Fruit fly (Drosophila melanogaster) whole organism, embryonic: Measurements from ENCODE around the gene CG5790.

Source experiments
- Bgb ChIP-seq: fragments of 200-800 bp; sonication (Bioruptor generic); IDR thresholded peaks from 2 replicates; pipeline ENCODE4 v1.3.6; 2022; ENCODE audit warnings: missing biosample characterization, missing genetic modification characterization; ENCODE audit not compliant: partially characterized antibody
- BtbVII ChIP-seq: fragments of 200-800 bp; sonication (Bioruptor generic); optimal IDR thresholded peaks from 3 replicates; lab custom pipeline; 2017; ENCODE audit warnings: missing biosample characterization, mild to moderate bottlenecking, missing genetic modification characterization
- CG10321 ChIP-seq: fragments of 200-800 bp; sonication (Bioruptor generic); IDR thresholded peaks from 2 replicates; pipeline ENCODE4 v1.3.6; 2022; ENCODE audit warnings: missing biosample characterization, missing genetic modification characterization
- CG10431 ChIP-seq: fragments of 200-800 bp; sonication (Bioruptor generic); optimal IDR thresholded peaks from 3 replicates; lab custom pipeline; 2018; ENCODE audit warnings: missing biosample characterization, mild to moderate bottlenecking, missing genetic modification characterization
- CG10979 ChIP-seq: fragments of 200-800 bp; sonication (Bioruptor generic); optimal IDR thresholded peaks from 2 replicates; lab custom pipeline; 2018; ENCODE audit warnings: missing biosample characterization, mild to moderate bottlenecking, missing genetic modification characterization, moderate library complexity
- CG15073 ChIP-seq: fragments of 200-800 bp; sonication (Bioruptor generic); optimal IDR thresholded peaks from 2 replicates; lab custom pipeline; 2016; ENCODE audit warnings: missing biosample characterization, missing genetic modification characterization
- CG15601 ChIP-seq: fragments of 200-800 bp; sonication (Bioruptor generic); optimal IDR thresholded peaks from 3 replicates; lab custom pipeline; 2019; ENCODE audit warnings: missing biosample characterization, mild to moderate bottlenecking, missing genetic modification characterization, moderate library complexity
- CG17186 ChIP-seq: fragments of 200-800 bp; sonication (Bioruptor generic); optimal IDR thresholded peaks from 3 replicates; lab custom pipeline; 2017; ENCODE audit warnings: missing biosample characterization, missing genetic modification reagents, missing genetic modification characterization
- CG17385 ChIP-seq: fragments of 200-800 bp; sonication (Bioruptor generic); optimal IDR thresholded peaks from 3 replicates; lab custom pipeline; 2018; ENCODE audit warnings: missing biosample characterization, mild to moderate bottlenecking, missing genetic modification characterization
- CG17612 ChIP-seq: fragments of 200-800 bp; sonication (Bioruptor generic); IDR thresholded peaks from 2 replicates; pipeline ENCODE4 v1.3.6; 2022; ENCODE audit warnings: missing biosample characterization, missing genetic modification characterization
- CG2712 ChIP-seq: fragments of 200-800 bp; optimal IDR thresholded peaks from 3 replicates; lab custom pipeline; 2019; ENCODE audit warnings: missing biosample characterization, mild to moderate bottlenecking, missing genetic modification characterization, moderate library complexity
- CG3065 ChIP-seq: fragments of 200-800 bp; sonication (Bioruptor generic); optimal IDR thresholded peaks from 2 replicates; lab custom pipeline; 2016; ENCODE audit warnings: missing biosample characterization, missing genetic modification characterization
- CG33557 ChIP-seq: fragments of 200-800 bp; sonication (Bioruptor generic); optimal IDR thresholded peaks from 2 replicates; lab custom pipeline; 2019; ENCODE audit warnings: missing biosample characterization, mild to moderate bottlenecking, missing genetic modification characterization, moderate library complexity
- CG4360 ChIP-seq: fragments of 200-800 bp; sonication (Bioruptor generic); IDR thresholded peaks from 2 replicates; pipeline ENCODE4 v1.3.6; 2022; ENCODE audit warnings: missing biosample characterization, missing genetic modification characterization
- CG6272 ChIP-seq: fragments of 200-800 bp; sonication (Bioruptor generic); IDR thresholded peaks from 2 replicates; pipeline ENCODE4 v1.3.6; 2022; ENCODE audit warnings: missing biosample characterization, missing genetic modification characterization
- CG8924 ChIP-seq: fragments of 200-800 bp; optimal IDR thresholded peaks from 3 replicates; lab custom pipeline; 2019; ENCODE audit warnings: missing biosample characterization, mild to moderate bottlenecking, missing genetic modification characterization, moderate library complexity
- CHES-1-like ChIP-seq: fragments of 200-800 bp; sonication (Bioruptor generic); optimal IDR thresholded peaks from 2 replicates; lab custom pipeline; 2016; ENCODE audit warnings: missing biosample characterization, missing genetic modification characterization
- Dbx ChIP-seq: fragments of 200-800 bp; sonication (Bioruptor generic); IDR thresholded peaks from 3 replicates; pipeline ENCODE4 v1.3.6; 2022; ENCODE audit warnings: missing biosample characterization, missing genetic modification characterization
- Doc3 ChIP-seq: fragments of 200-800 bp; sonication (Bioruptor generic); IDR thresholded peaks from 3 replicates; pipeline ENCODE4 v1.3.6; 2022; ENCODE audit warnings: missing biosample characterization, missing genetic modification characterization; ENCODE audit not compliant: partially characterized antibody
- ERR ChIP-seq: fragments of 200-800 bp; sonication (Bioruptor generic); optimal IDR thresholded peaks from 2 replicates; lab custom pipeline; 2016; ENCODE audit warnings: missing biosample characterization, missing genetic modification characterization
- Fer2 ChIP-seq: fragments of 200-800 bp; sonication (Bioruptor generic); optimal IDR thresholded peaks from 2 replicates; lab custom pipeline; 2018; ENCODE audit warnings: missing biosample characterization, mild to moderate bottlenecking, missing genetic modification characterization, moderate library complexity
- Meics ChIP-seq: fragments of 200-800 bp; sonication (Bioruptor generic); optimal IDR thresholded peaks from 2 replicates; lab custom pipeline; 2017; ENCODE audit warnings: missing biosample characterization, mild to moderate bottlenecking, missing genetic modification characterization
- NFAT ChIP-seq: fragments of 200-800 bp; sonication (Bioruptor generic); IDR thresholded peaks from 2 replicates; pipeline ENCODE4 v1.3.6; 2022; ENCODE audit warnings: missing biosample characterization, missing genetic modification characterization
- Nf-YB ChIP-seq: fragments of 200-800 bp; sonication (Bioruptor generic); optimal IDR thresholded peaks from 3 replicates; lab custom pipeline; 2019; ENCODE audit warnings: missing biosample characterization, mild to moderate bottlenecking, missing genetic modification characterization, moderate library complexity
- Ptx1 ChIP-seq: fragments of 200-800 bp; sonication (Bioruptor generic); IDR thresholded peaks from 2 replicates; pipeline ENCODE4 v1.3.6; 2022; ENCODE audit warnings: missing biosample characterization, missing genetic modification characterization
- Stat92E ChIP-seq, 3 experiments: fragments of >200 bp in 2 of 3; fragments of 200-800 bp in 1 of 3; sonication (Bioruptor generic) in 1 of 3; optimal IDR thresholded peaks; 2 replicates each; lab custom pipeline; 2017 to 2019; ENCODE audit warnings: missing biosample characterization in 3 of 3, missing genetic modification characterization in 3 of 3, mild to moderate bottlenecking in 1 of 3, moderate library complexity in 1 of 3
- TFAM ChIP-seq: fragments of 200-800 bp; sonication (Bioruptor generic); optimal IDR thresholded peaks from 2 replicates; lab custom pipeline; 2017; ENCODE audit warnings: missing biosample characterization, missing genetic modification characterization, inconsistent platforms
- aop ChIP-seq: fragments of 200-800 bp; sonication (Bioruptor generic); IDR thresholded peaks from 2 replicates; pipeline ENCODE4 v1.3.6; 2022; ENCODE audit warnings: missing biosample characterization, missing genetic modification characterization
- bcd ChIP-seq: fragments of 200-800 bp; sonication (Bioruptor generic); optimal IDR thresholded peaks from 2 replicates; lab custom pipeline; 2017; ENCODE audit warnings: missing biosample characterization, mild to moderate bottlenecking, missing genetic modification characterization
- bigmax ChIP-seq: fragments of 200-800 bp; sonication (Bioruptor generic); optimal IDR thresholded peaks from 2 replicates; lab custom pipeline; 2018; ENCODE audit warnings: missing biosample characterization, mild to moderate bottlenecking, missing genetic modification characterization
- br ChIP-seq: fragments of >200 bp; optimal IDR thresholded peaks from 2 replicates; lab custom pipeline; 2017
- btn ChIP-seq: fragments of 200-800 bp; sonication (Bioruptor generic); optimal IDR thresholded peaks from 2 replicates; lab custom pipeline; 2016; ENCODE audit warnings: missing biosample characterization, missing genetic modification characterization
- chif ChIP-seq, 2 experiments: fragments of 200-800 bp; sonication (Bioruptor generic); optimal IDR thresholded peaks; 3 replicates each; lab custom pipeline; 2016; ENCODE audit warnings: missing biosample characterization in 2 of 2, missing genetic modification characterization in 2 of 2
- croc ChIP-seq: fragments of 200-800 bp; sonication (Bioruptor generic); conservative IDR thresholded peaks from 3 replicates; pipeline ENCODE4 v1.3.6; 2022; ENCODE audit warnings: missing biosample characterization, missing genetic modification characterization
- dati ChIP-seq: fragments of 200-800 bp; sonication (Bioruptor generic); IDR thresholded peaks from 2 replicates; pipeline ENCODE4 v1.3.6; 2022; ENCODE audit warnings: missing biosample characterization, missing genetic modification characterization
- en ChIP-seq: fragments of 200-800 bp; sonication (Bioruptor generic); optimal IDR thresholded peaks from 2 replicates; lab custom pipeline; 2016; ENCODE audit warnings: missing biosample characterization, missing genetic modification characterization
- fru ChIP-seq: fragments of >200 bp; optimal IDR thresholded peaks from 2 replicates; lab custom pipeline; 2017
- ftz-f1 ChIP-seq: fragments of 200-800 bp; sonication (Bioruptor generic); optimal IDR thresholded peaks from 2 replicates; lab custom pipeline; 2016; ENCODE audit warnings: missing biosample characterization, missing genetic modification characterization
- fu2 ChIP-seq: fragments of 200-800 bp; sonication (Bioruptor generic); optimal IDR thresholded peaks from 2 replicates; lab custom pipeline; 2016; ENCODE audit warnings: missing biosample characterization, missing genetic modification characterization
- ken ChIP-seq: fragments of 200-800 bp; sonication (Bioruptor generic); IDR thresholded peaks from 3 replicates; pipeline ENCODE4 v1.3.6; 2022; ENCODE audit warnings: missing biosample characterization, missing genetic modification characterization
- nerfin-1 ChIP-seq: fragments of 200-800 bp; sonication (Bioruptor generic); optimal IDR thresholded peaks from 3 replicates; lab custom pipeline; 2019; ENCODE audit warnings: missing biosample characterization, mild to moderate bottlenecking, missing genetic modification characterization, moderate library complexity
- pzg ChIP-seq: fragments of 200-800 bp; sonication (Bioruptor generic); optimal IDR thresholded peaks from 3 replicates; lab custom pipeline; 2018; ENCODE audit warnings: missing biosample characterization, mild to moderate bottlenecking, missing genetic modification characterization, moderate library complexity
- ro ChIP-seq: fragments of 200-800 bp; sonication (Bioruptor generic); IDR thresholded peaks from 2 replicates; pipeline ENCODE4 v1.3.6; 2022; ENCODE audit warnings: missing biosample characterization, missing genetic modification characterization
- run ChIP-seq: fragments of 200-800 bp; sonication (Bioruptor generic); optimal IDR thresholded peaks from 3 replicates; lab custom pipeline; 2018; ENCODE audit warnings: missing biosample characterization, mild to moderate bottlenecking, missing genetic modification characterization
- salm ChIP-seq: fragments of 200-800 bp; sonication (Bioruptor generic); optimal IDR thresholded peaks from 2 replicates; lab custom pipeline; 2018; ENCODE audit warnings: missing biosample characterization, mild to moderate bottlenecking, missing genetic modification characterization
- sens-2 ChIP-seq: fragments of 200-800 bp; sonication (Bioruptor generic); IDR thresholded peaks from 2 replicates; pipeline ENCODE4 v1.3.6; 2022; ENCODE audit warnings: missing biosample characterization, missing genetic modification characterization
- tgo ChIP-seq: fragments of 200-800 bp; sonication (Bioruptor generic); IDR thresholded peaks from 3 replicates; pipeline ENCODE4 v1.3.6; 2022; ENCODE audit warnings: missing biosample characterization, missing genetic modification characterization
- toy ChIP-seq: fragments of 200-800 bp; sonication (Bioruptor generic); IDR thresholded peaks from 2 replicates; pipeline ENCODE4 v1.3.6; 2022; ENCODE audit warnings: missing biosample characterization, missing genetic modification characterization
- trem ChIP-seq: fragments of 200-800 bp; optimal IDR thresholded peaks from 3 replicates; lab custom pipeline; 2019; ENCODE audit warnings: missing biosample characterization, mild to moderate bottlenecking, missing genetic modification characterization, moderate library complexity
- vnd ChIP-seq: fragments of 200-800 bp; sonication (Bioruptor generic); IDR thresholded peaks from 3 replicates; pipeline ENCODE4 v1.3.6; 2022; ENCODE audit warnings: missing biosample characterization, missing genetic modification characterization; ENCODE audit not compliant: partially characterized antibody
- zf30C ChIP-seq: fragments of 200-800 bp; sonication (Bioruptor generic); optimal IDR thresholded peaks from 3 replicates; lab custom pipeline; 2018; ENCODE audit warnings: missing biosample characterization, mild to moderate bottlenecking, missing genetic modification characterization
- zfh1 ChIP-seq: fragments of 200-800 bp; sonication (Bioruptor generic); IDR thresholded peaks from 3 replicates; pipeline ENCODE4 v1.3.6; 2022; ENCODE audit warnings: missing biosample characterization, missing genetic modification characterization

Gene CG5790

DNA sequence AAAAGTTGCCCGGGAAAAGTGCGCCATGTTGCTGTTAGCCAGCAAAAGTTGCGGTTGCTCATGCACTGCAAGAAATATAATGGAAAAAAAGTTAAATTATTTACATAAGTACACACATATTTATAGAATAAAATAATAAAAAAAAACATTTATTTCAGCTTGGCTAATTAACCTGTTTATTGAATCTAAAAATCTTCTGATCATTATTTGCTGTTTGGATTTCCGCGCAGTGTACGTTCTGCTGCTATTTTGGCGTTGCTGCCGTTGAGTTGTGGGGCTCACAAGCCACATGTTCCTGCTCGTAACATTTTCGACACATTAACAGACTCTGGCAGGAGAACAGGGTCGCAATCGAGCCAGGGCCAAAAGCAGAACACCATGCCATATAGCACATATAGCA, 15.8 kb downstream of the CG5790 start (continued):
- TF ChIP-seq ken (GFP tag; lab: Robert Waterston, UW) (peak; percentile 39; the same call in 1 of the 3 replicates), CHES-1-like (GFP tag; lab: Kevin White, UChicago) (no peak), Dbx (GFP tag; lab: Robert Waterston, UW) (no peak), zfh1 (peak; percentile 14; the same call in 1 of the 3 replicates), fu2 (GFP tag; lab: Kevin White, UChicago) (no peak), CG17186 (GFP tag; lab: Kevin White, UChicago) (no peak), br (no peak), CG10431 (no peak), Stat92E (GFP tag; optimal IDR thresholded peaks at IDR 0.05; lab: Kevin White, UChicago) (no peak), vnd (GFP tag; lab: Robert Waterston, UW) (no peak), CG10321 (GFP tag; lab: Robert Waterston, UW) (no peak), toy (GFP tag; lab: Robert Waterston, UW) (no peak), zf30C (GFP tag; lab: Kevin White, UChicago) (no peak), chif (GFP tag; optimal IDR thresholded peaks at IDR 0.05; lab: Kevin White, UChicago) (no peak), tgo (GFP tag; lab: Robert Waterston, UW) (no peak), Bgb (GFP tag; lab: Robert Waterston, UW) (no peak), Meics (GFP tag; lab: Kevin White, UChicago) (peak; percentile 54), CG17385 (GFP tag; lab: Kevin White, UChicago) (peak; percentile 52), CG6272 (GFP tag; lab: Robert Waterston, UW) (0 out of 2 replicates have a peak, but pooled peaks have one; percentile 19), NFAT (no peak), CG3065 (GFP tag; lab: Kevin White, UChicago) (no peak), dati (GFP tag; lab: Robert Waterston, UW) (no peak), ERR (no peak), nerfin-1 (tag; lab: Kevin White, UChicago) (peak; percentile 50), ro (GFP tag; lab: Robert Waterston, UW) (no peak), CG17612 (GFP tag; lab: Robert Waterston, UW) (0 out of 2 replicates have a peak, but pooled peaks have one; percentile 6), bigmax (no peak), BtbVII (no peak), Fer2 (no peak), trem (tag; lab: Kevin White, UChicago) (peak; percentile 44), pzg (no peak), bcd (GFP tag; lab: Kevin White, UChicago) (peak; percentile 37), aop (GFP tag; lab: Robert Waterston, UW) (no peak), Ptx1 (GFP tag; lab: Robert Waterston, UW) (peak; percentile 57; the same call in 1 of the 2 replicates), fru (lab: Kevin White, UChicago) (no peak), en (no peak), Doc3 (no peak), CG33557 (GFP tag; lab: Kevin White, UChicago) (peak; percentile 61), CG2712 (tag; lab: Kevin White, UChicago) (peak; percentile 81), CG15073 (no peak), Nf-YB (peak; percentile 1), btn (GFP tag; lab: Kevin White, UChicago) (no peak), salm (peak; percentile 6), sens-2 (GFP tag; lab: Robert Waterston, UW) (no peak), CG10979 (tag; lab: Kevin White, UChicago) (peak; percentile 81), CG15601 (tag; lab: Kevin White, UChicago) (peak; percentile 34), run (tag; lab: Kevin White, UChicago) (no peak), croc (GFP tag; lab: Robert Waterston, UW) (peak; percentile 48; the same call in 1 of the 3 replicates), CG8924 (tag; lab: Kevin White, UChicago) (peak; percentile 37), ftz-f1 (GFP tag; lab: Kevin White, UChicago) (no peak), CG4360 (no peak), TFAM (GFP tag; lab: Kevin White, UChicago) (no peak)
